Worm (Caenorhabditis elegans) whole organism, midembryonic: ENCODE measurements around the gene cnc-3.

ENCODE experiments used
- T22C8.4 ChIP-seq: fragments of 200-800 bp; sonication (Bioruptor generic); IDR thresholded peaks from 2 replicates; pipeline ENCODE4 v1.3.6; 2022; ENCODE audit warnings: missing genetic modification characterization, missing compliant biosample characterization
- cog-1 ChIP-seq: sonication (generic microtip); optimal IDR thresholded peaks from 2 replicates; lab custom pipeline; 2016; ENCODE audit warnings: missing genetic modification characterization, missing compliant biosample characterization

ce11 chrV:1481742-1482141 is 33.9 kb downstream of the cnc-3 start, which contains the start of gene C38C3.4:
- no peak for TF ChIP-seq T22C8.4 (GFP tag; lab: Robert Waterston, UW)
- no peak for TF ChIP-seq cog-1 (tag; lab: Kevin White, UChicago)
